Worm (Caenorhabditis elegans) whole organism, L4 larva: ENCODE data around the gene T25C12.3.

Source experiments
- R02D3.7 ChIP-seq: fragments of 150-350 bp; sonication (generic microtip); optimal IDR thresholded peaks from 3 replicates; lab custom pipeline; 2014; ENCODE audit warnings: missing biosample characterization, missing genetic modification characterization
- T20F7.1 ChIP-seq: fragments of 200-800 bp; sonication (Bioruptor generic); optimal IDR thresholded peaks from 2 replicates; lab custom pipeline; 2018; ENCODE audit warnings: mild to moderate bottlenecking, missing genetic modification characterization, missing compliant biosample characterization
- T26A8.4 ChIP-seq: fragments of 200-800 bp; sonication (Bioruptor generic); IDR thresholded peaks from 2 replicates; pipeline ENCODE4 v1.3.6; 2022; ENCODE audit warnings: missing genetic modification characterization, missing compliant biosample characterization
- Y48G9A.11 ChIP-seq: fragments of 200-800 bp; sonication (Bioruptor generic); IDR thresholded peaks from 2 replicates; pipeline ENCODE4 v1.3.6; 2022; ENCODE audit warnings: missing genetic modification reagents, missing genetic modification characterization, missing compliant biosample characterization
- ZK337.2 ChIP-seq: fragments of 200-800 bp; sonication (Bioruptor generic); IDR thresholded peaks from 2 replicates; pipeline ENCODE4 v1.3.6; 2022; ENCODE audit warnings: missing genetic modification reagents, missing genetic modification characterization, missing compliant biosample characterization
- aha-1 ChIP-seq: fragments of 150-350 bp; peaks from one replicate; lab custom pipeline; 2014; ENCODE audit warnings: missing biosample characterization, missing genetic modification characterization
- aly-2 ChIP-seq: sonication (generic microtip); optimal IDR thresholded peaks from 2 replicates; lab custom pipeline; 2018; ENCODE audit warnings: missing biosample characterization, missing genetic modification characterization
- ama-1 ChIP-seq: fragments of 150-350 bp; optimal IDR thresholded peaks from 2 replicates; lab custom pipeline; 2014; ENCODE audit warnings: inconsistent platforms, mixed read lengths
- ceh-62 ChIP-seq: sonication (generic microtip); optimal IDR thresholded peaks from 2 replicates; lab custom pipeline; 2017; ENCODE audit warnings: missing biosample characterization, missing genetic modification characterization
- cey-2 ChIP-seq: sonication (generic microtip); optimal IDR thresholded peaks from 3 replicates; lab custom pipeline; 2017; ENCODE audit warnings: missing genetic modification characterization, mild to moderate bottlenecking, missing compliant biosample characterization, antibody characterized with exemption, borderline replicate concordance; ENCODE audit not compliant: insufficient read depth
- daf-12 ChIP-seq: fragments of 150-350 bp; optimal IDR thresholded peaks from 2 replicates; lab custom pipeline; 2014; ENCODE audit warnings: missing biosample characterization, missing genetic modification reagents, missing genetic modification characterization
- daf-16 ChIP-seq, 3 experiments: sonication (generic microtip); optimal IDR thresholded peaks; 2 replicates each; lab custom pipeline; 2016 to 2017; ENCODE audit warnings: missing genetic modification characterization in 3 of 3, missing genetic modification reagents in 3 of 3, mild to moderate bottlenecking in 2 of 3, missing compliant biosample characterization in 2 of 3, missing biosample characterization in 1 of 3, moderate library complexity in 1 of 3
- dmd-6 ChIP-seq: fragments of 200-800 bp; sonication (Bioruptor generic); IDR thresholded peaks from 2 replicates; pipeline ENCODE4 v1.3.6; 2022; ENCODE audit warnings: missing genetic modification reagents, missing genetic modification characterization, missing compliant biosample characterization
- duxl-1 ChIP-seq: sonication (generic microtip); optimal IDR thresholded peaks from 2 replicates; lab custom pipeline; 2016; ENCODE audit warnings: mild to moderate bottlenecking, missing genetic modification characterization, moderate library complexity, missing compliant biosample characterization; ENCODE audit not compliant: poor library complexity
- dve-1 ChIP-seq: sonication (generic microtip); optimal IDR thresholded peaks from 2 replicates; lab custom pipeline; 2017; ENCODE audit warnings: antibody characterized with exemption, mild to moderate bottlenecking, missing genetic modification characterization, missing compliant biosample characterization; ENCODE audit not compliant: insufficient read depth
- fos-1 ChIP-seq: fragments of 150-350 bp; optimal IDR thresholded peaks from 2 replicates; lab custom pipeline; 2014; ENCODE audit warnings: missing biosample characterization, missing genetic modification characterization
- gei-8 ChIP-seq: fragments of 200-800 bp; sonication (Bioruptor generic); optimal IDR thresholded peaks from 2 replicates; lab custom pipeline; 2018; ENCODE audit warnings: mild to moderate bottlenecking, missing genetic modification characterization, missing compliant biosample characterization
- hif-1 ChIP-seq, 2 experiments: sonication (generic microtip); optimal IDR thresholded peaks; 2 replicates each; lab custom pipeline; 2016 to 2017; ENCODE audit warnings: missing compliant biosample characterization in 2 of 2, missing genetic modification characterization in 2 of 2, missing genetic modification reagents in 2 of 2, missing genotype in 2 of 2, mild to moderate bottlenecking in 1 of 2
- hlh-11 ChIP-seq: fragments of 200-800 bp; sonication (Bioruptor generic); optimal IDR thresholded peaks from 2 replicates; lab custom pipeline; 2018; ENCODE audit warnings: mild to moderate bottlenecking, missing genetic modification characterization, missing compliant biosample characterization
- hlh-30 ChIP-seq: sonication (generic microtip); optimal IDR thresholded peaks from 2 replicates; lab custom pipeline; 2017; ENCODE audit warnings: antibody characterized with exemption, mild to moderate bottlenecking, missing genetic modification characterization, missing compliant biosample characterization; ENCODE audit not compliant: insufficient read depth
- hmg-1.1 ChIP-seq: fragments of 200-800 bp; sonication (Bioruptor generic); IDR thresholded peaks from 2 replicates; pipeline ENCODE4 v1.3.6; 2022; ENCODE audit warnings: missing genetic modification reagents, missing genetic modification characterization, missing compliant biosample characterization
- lin-1 ChIP-seq: fragments of 200-800 bp; sonication (Bioruptor generic); IDR thresholded peaks from 2 replicates; pipeline ENCODE4 v1.3.6; 2022; ENCODE audit warnings: missing genetic modification reagents, missing genetic modification characterization, missing compliant biosample characterization
- lin-13 ChIP-seq: fragments of 150-350 bp; optimal IDR thresholded peaks from 2 replicates; lab custom pipeline; 2014; ENCODE audit warnings: missing biosample characterization, missing genetic modification reagents, missing genetic modification characterization
- lin-39 ChIP-seq: fragments of 150-350 bp; optimal IDR thresholded peaks from 2 replicates; lab custom pipeline; 2014; ENCODE audit warnings: missing biosample characterization, missing genetic modification reagents, missing genetic modification characterization
- mxl-3 ChIP-seq: fragments of 200-800 bp; sonication (Bioruptor generic); optimal IDR thresholded peaks from 2 replicates; lab custom pipeline; 2018; ENCODE audit warnings: mild to moderate bottlenecking, missing genetic modification characterization, missing compliant biosample characterization
- nhr-10 ChIP-seq: fragments of 150-350 bp; optimal IDR thresholded peaks from 2 replicates; lab custom pipeline; 2014; ENCODE audit warnings: missing biosample characterization, missing genetic modification characterization
- nhr-28 ChIP-seq: fragments of 150-350 bp; optimal IDR thresholded peaks from 2 replicates; lab custom pipeline; 2014; ENCODE audit warnings: missing biosample characterization, missing genetic modification characterization
- nhr-6 ChIP-seq: fragments of 150-350 bp; optimal IDR thresholded peaks from 2 replicates; lab custom pipeline; 2014; ENCODE audit warnings: missing biosample characterization, missing genetic modification characterization
- nhr-76 ChIP-seq: fragments of 150-350 bp; optimal IDR thresholded peaks from 2 replicates; lab custom pipeline; 2014; ENCODE audit warnings: missing biosample characterization, missing genetic modification characterization
- php-3 ChIP-seq: fragments of 200-800 bp; sonication (Bioruptor generic); IDR thresholded peaks from 2 replicates; pipeline ENCODE4 v1.3.6; 2022; ENCODE audit warnings: missing genetic modification reagents, missing genetic modification characterization, missing compliant biosample characterization
- pqm-1 ChIP-seq: sonication (generic microtip); optimal IDR thresholded peaks from 2 replicates; lab custom pipeline; 2017; ENCODE audit warnings: missing biosample characterization, missing genetic modification characterization
- skn-1 ChIP-seq: fragments of 150-350 bp; optimal IDR thresholded peaks from 2 replicates; lab custom pipeline; 2014; ENCODE audit warnings: missing biosample characterization, missing genetic modification characterization
- spr-3 ChIP-seq: fragments of 200-800 bp; sonication (Bioruptor generic); optimal IDR thresholded peaks from 2 replicates; lab custom pipeline; 2018; ENCODE audit warnings: mild to moderate bottlenecking, missing genetic modification characterization, missing compliant biosample characterization
- tra-1 ChIP-seq: fragments of 200-800 bp; sonication (Bioruptor generic); IDR thresholded peaks from 2 replicates; pipeline ENCODE4 v1.3.6; 2022; ENCODE audit warnings: missing genetic modification reagents, missing genetic modification characterization, missing compliant biosample characterization
- unc-62 ChIP-seq, 3 experiments: fragments of 150-350 bp in 1 of 3; sonication (generic microtip); optimal IDR thresholded peaks in 2 of 3; peaks in 1 of 3; 1 replicate in 1 of 3; 2 replicates in 2 of 3; lab custom pipeline; 2014 to 2017; ENCODE audit warnings: missing biosample characterization in 3 of 3, missing genetic modification characterization in 3 of 3, missing genetic modification reagents in 3 of 3, missing genotype in 1 of 3
- vab-7 ChIP-seq: fragments of 200-800 bp; sonication (Bioruptor generic); IDR thresholded peaks from 2 replicates; pipeline ENCODE4 v1.3.6; 2022; ENCODE audit warnings: missing genetic modification reagents, missing genetic modification characterization, missing compliant biosample characterization
- zag-1 ChIP-seq: fragments of 150-350 bp; optimal IDR thresholded peaks from 2 replicates; lab custom pipeline; 2014; ENCODE audit warnings: missing biosample characterization, missing genetic modification characterization
- zfp-3 ChIP-seq: fragments of 200-800 bp; sonication (Bioruptor generic); conservative IDR thresholded peaks from 2 replicates; pipeline ENCODE4 v1.3.6; 2022; ENCODE audit warnings: missing genetic modification reagents, missing genetic modification characterization, missing compliant biosample characterization
- zip-11 ChIP-seq: fragments of 200-800 bp; sonication (Bioruptor generic); IDR thresholded peaks from 2 replicates; pipeline ENCODE4 v1.3.6; 2022; ENCODE audit warnings: missing genetic modification characterization, missing compliant biosample characterization
- ztf-7 ChIP-seq: fragments of 150-350 bp; optimal IDR thresholded peaks from 2 replicates; lab custom pipeline; 2014; ENCODE audit warnings: missing biosample characterization, missing genetic modification characterization

Gene T25C12.3

ce11 chrX:11499738-11500137 is at the start of gene T25C12.3:
Gene T25C12.3 (minus strand): TSS chrX:11499999.
- no peak for TF ChIP-seq ama-1 (lab: Kevin White, UChicago)
- TF ChIP-seq skn-1 (tag; lab: Kevin White, UChicago), result no peak
- peak; percentile 82 for TF ChIP-seq pqm-1 (tag; lab: Kevin White, UChicago)
- no peak for TF ChIP-seq aly-2 (tag; lab: Kevin White, UChicago)
- TF ChIP-seq dmd-6 (GFP tag; lab: Robert Waterston, UW), result peak; percentile 76
- peak; percentile 43 for TF ChIP-seq tra-1 (GFP tag; lab: Robert Waterston, UW)
- TF ChIP-seq unc-62 (GFP tag; optimal IDR thresholded peaks at IDR 0.05 in 1 of 2; lab: Kevin White, UChicago), result peak in 1 of 2 experiments; percentile 72
- TF ChIP-seq unc-62 (tag; optimal IDR thresholded peaks at IDR 0.05; lab: Kevin White, UChicago), result no peak
- TF ChIP-seq T20F7.1 (GFP tag; lab: Kevin White, UChicago), result no peak
- peak; percentile 64; the same call in 1 of the 2 replicates for TF ChIP-seq php-3 (GFP tag; lab: Robert Waterston, UW)
- no peak for TF ChIP-seq lin-39 (tag; lab: Kevin White, UChicago)
- peak; percentile 40 for TF ChIP-seq dve-1
- TF ChIP-seq nhr-28 (tag; lab: Kevin White, UChicago), result peak; percentile 47
- no peak for TF ChIP-seq Y48G9A.11 (GFP tag; lab: Robert Waterston, UW)
- no peak for TF ChIP-seq daf-16 (GFP tag; optimal IDR thresholded peaks at IDR 0.05; lab: Kevin White, UChicago)
- peak; percentile 18 for TF ChIP-seq daf-16 (tag; optimal IDR thresholded peaks at IDR 0.05; lab: Kevin White, UChicago)
- no peak for TF ChIP-seq fos-1
- TF ChIP-seq nhr-6 (tag; lab: Kevin White, UChicago), result no peak
- peak; percentile 50 for TF ChIP-seq mxl-3 (GFP tag; lab: Kevin White, UChicago)
- TF ChIP-seq hlh-11, result peak; percentile 51

- TF ChIP-seq aly-2 (tag; lab: Kevin White, UChicago), result no peak
- TF ChIP-seq ZK337.2 (GFP tag; lab: Robert Waterston, UW), result no peak
- no peak for TF ChIP-seq zip-11 (GFP tag; lab: Robert Waterston, UW)
- TF ChIP-seq nhr-76 (tag; lab: Kevin White, UChicago), result no peak
Observed at ce11 chrX:11548308-11548707, 48.5 kb upstream of the T25C12.3 start, which contains the start of gene mig-2. Gene mig-2 (plus strand): TSS chrX:11548608.

- no peak for TF ChIP-seq ztf-7
- no peak for TF ChIP-seq spr-3 (GFP tag; lab: Kevin White, UChicago)
- no peak for TF ChIP-seq cey-2 (tag; lab: Kevin White, UChicago)
- peak; percentile 63 for TF ChIP-seq aha-1 (tag; lab: Kevin White, UChicago)
- peak; percentile 2 for TF ChIP-seq nhr-28 (tag; lab: Kevin White, UChicago)
- no peak for TF ChIP-seq nhr-10 (tag; lab: Kevin White, UChicago)
- no peak for TF ChIP-seq pqm-1 (tag; lab: Kevin White, UChicago)
- TF ChIP-seq unc-62 (GFP tag; optimal IDR thresholded peaks at IDR 0.05 in 1 of 2; lab: Kevin White, UChicago), result peak in 1 of 2 experiments; percentile 86
- TF ChIP-seq unc-62 (tag; optimal IDR thresholded peaks at IDR 0.05; lab: Kevin White, UChicago), result no peak
- TF ChIP-seq zfp-3 (GFP tag; lab: Robert Waterston, UW), result no peak
- TF ChIP-seq daf-16 (GFP tag; optimal IDR thresholded peaks at IDR 0.05; lab: Kevin White, UChicago), result peak in 1 of 2 experiments; percentile 37
- no peak for TF ChIP-seq daf-16 (tag; optimal IDR thresholded peaks at IDR 0.05; lab: Kevin White, UChicago)
- TF ChIP-seq fos-1, result no peak
Observed at ce11 chrX:11547442-11548023, 47.7 kb upstream of the T25C12.3 start.

DNA sequence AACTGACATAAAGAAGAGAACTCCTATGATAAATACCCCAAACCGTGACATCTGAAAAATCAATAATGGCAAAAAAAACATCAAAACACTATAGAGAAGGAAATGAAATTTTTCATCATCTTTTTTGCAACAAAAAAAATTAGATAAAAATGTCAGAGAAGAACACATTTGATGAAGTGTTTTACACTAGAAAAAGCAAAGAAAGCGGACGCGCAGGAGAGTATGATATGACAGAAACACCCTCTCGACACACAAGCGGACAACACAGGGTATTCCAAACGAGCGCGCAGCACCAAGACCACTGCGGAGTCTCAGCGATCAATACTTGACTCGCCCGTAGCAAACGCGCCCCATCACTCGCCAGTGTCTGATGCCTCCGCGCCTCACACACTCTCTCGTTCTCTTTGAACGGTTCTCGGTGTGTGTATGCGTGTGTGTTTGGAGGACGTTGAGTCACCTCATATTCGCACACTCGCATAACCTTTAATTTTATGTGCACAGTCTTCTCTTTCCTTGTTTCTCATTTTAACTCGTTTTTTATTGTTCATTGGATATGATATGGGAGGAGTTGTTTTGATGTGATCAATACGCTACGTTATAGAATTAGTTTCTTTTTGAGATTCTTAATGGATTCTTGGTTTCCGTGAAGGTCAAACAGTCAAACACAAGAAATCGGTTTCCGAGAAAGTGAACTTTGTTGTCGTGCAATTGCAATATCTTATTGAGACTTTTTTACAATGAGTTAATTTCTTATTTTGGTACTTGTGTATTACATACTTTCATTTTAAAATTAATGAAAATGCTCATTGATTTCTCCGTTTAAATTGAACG is 46.9 kb upstream of the T25C12.3 start, which contains the start of gene selt-1.1:
TSS of gene selt-1.1 (minus strand) at position 51 of the 831 bp plus-strand sequence.
- TF ChIP-seq lin-1 (peak; percentile 36; the same call in 1 of the 2 replicates), R02D3.7 (tag; lab: Kevin White, UChicago) (no peak), T26A8.4 (GFP tag; lab: Robert Waterston, UW) (peak; percentile 42; the same call in 1 of the 2 replicates), daf-12 (tag; lab: Kevin White, UChicago) (no peak), mxl-3 (GFP tag; lab: Kevin White, UChicago) (peak; percentile 77), hmg-1.1 (GFP tag; lab: Robert Waterston, UW) (peak; percentile 63), tra-1 (GFP tag; lab: Robert Waterston, UW) (peak; percentile 48; the same call in 1 of the 2 replicates), lin-13 (GFP tag; lab: Kevin White, UChicago) (peak; percentile 68), ceh-62 (no peak), gei-8 (GFP tag; lab: Kevin White, UChicago) (no peak), zag-1 (no peak), vab-7 (GFP tag; lab: Robert Waterston, UW) (no peak), duxl-1 (tag; lab: Kevin White, UChicago) (peak; percentile 40), hlh-30 (peak; percentile 51), Y48G9A.11 (GFP tag; lab: Robert Waterston, UW) (no peak), hif-1 (tag; optimal IDR thresholded peaks at IDR 0.05; lab: Kevin White, UChicago) (peak in 1 of 2 experiments; percentile 52), daf-16 (GFP tag; optimal IDR thresholded peaks at IDR 0.05; lab: Kevin White, UChicago) (no peak), daf-16 (tag; optimal IDR thresholded peaks at IDR 0.05; lab: Kevin White, UChicago) (peak; percentile 73), dmd-6 (GFP tag; lab: Robert Waterston, UW) (peak; percentile 75)
